Fruit fly (Drosophila melanogaster) whole organism, embryonic: Measurements from ENCODE around the gene Pax.

Experiments
- Atf3 ChIP-seq: fragments of 200-800 bp; sonication (Bioruptor generic); optimal IDR thresholded peaks from 3 replicates; lab custom pipeline; 2016; ENCODE audit warnings: missing biosample characterization, missing genetic modification characterization
- C15 ChIP-seq: fragments of 200-800 bp; sonication (Bioruptor generic); IDR thresholded peaks from 3 replicates; pipeline ENCODE4 v1.3.6; 2022; ENCODE audit warnings: missing biosample characterization, missing genetic modification characterization
- CG10366 ChIP-seq: fragments of 200-800 bp; sonication (Bioruptor generic); IDR thresholded peaks from 2 replicates; pipeline ENCODE4 v1.3.6; 2022; ENCODE audit warnings: missing biosample characterization, missing genetic modification characterization
- CG11085 ChIP-seq: fragments of 200-800 bp; sonication (Bioruptor generic); IDR thresholded peaks from 2 replicates; pipeline ENCODE4 v1.3.6; 2022; ENCODE audit warnings: missing biosample characterization, missing genetic modification characterization
- CG13624 ChIP-seq: fragments of 200-800 bp; sonication (Bioruptor generic); optimal IDR thresholded peaks from 2 replicates; lab custom pipeline; 2016; ENCODE audit warnings: missing biosample characterization, missing genetic modification characterization
- CG14441 ChIP-seq: fragments of 200-800 bp; sonication (Bioruptor generic); IDR thresholded peaks from 2 replicates; pipeline ENCODE4 v1.3.6; 2022; ENCODE audit warnings: missing biosample characterization, missing genetic modification characterization
- CG14965 ChIP-seq: fragments of 200-800 bp; sonication (Bioruptor generic); optimal IDR thresholded peaks from 2 replicates; lab custom pipeline; 2016; ENCODE audit warnings: missing biosample characterization, missing genetic modification characterization, borderline replicate concordance
- CG15479 ChIP-seq: fragments of 200-800 bp; sonication (Bioruptor generic); optimal IDR thresholded peaks from 3 replicates; lab custom pipeline; 2019; ENCODE audit warnings: missing biosample characterization, mild to moderate bottlenecking, missing genetic modification characterization, moderate library complexity
- CG17361 ChIP-seq: fragments of 200-800 bp; sonication (Bioruptor generic); IDR thresholded peaks from 3 replicates; pipeline ENCODE4 v1.3.6; 2022; ENCODE audit warnings: missing biosample characterization, missing genetic modification characterization
- CG2889 ChIP-seq: fragments of 200-800 bp; sonication (Bioruptor generic); IDR thresholded peaks from 3 replicates; pipeline ENCODE4 v1.3.6; 2022; ENCODE audit warnings: missing biosample characterization, missing genetic modification characterization
- CG31388 ChIP-seq: fragments of 200-800 bp; sonication (Bioruptor generic); optimal IDR thresholded peaks from 2 replicates; lab custom pipeline; 2016; ENCODE audit warnings: missing biosample characterization, missing genetic modification characterization
- CG6254 ChIP-seq: fragments of 200-800 bp; sonication (Bioruptor generic); optimal IDR thresholded peaks from 3 replicates; lab custom pipeline; 2017; ENCODE audit warnings: mild to moderate bottlenecking, missing biosample characterization, missing genetic modification reagents, missing genetic modification characterization
- CG6765 ChIP-seq: fragments of 200-800 bp; sonication (Bioruptor generic); optimal IDR thresholded peaks from 3 replicates; lab custom pipeline; 2017; ENCODE audit warnings: missing biosample characterization, mild to moderate bottlenecking, missing genetic modification characterization
- CG8478 ChIP-seq: fragments of >200 bp; optimal IDR thresholded peaks from 2 replicates; lab custom pipeline; 2018
- D19B ChIP-seq: fragments of 200-800 bp; sonication (Bioruptor generic); optimal IDR thresholded peaks from 2 replicates; lab custom pipeline; 2017; ENCODE audit warnings: missing biosample characterization, mild to moderate bottlenecking, missing genetic modification characterization
- Deaf1 ChIP-seq: fragments of 200-800 bp; optimal IDR thresholded peaks from 3 replicates; lab custom pipeline; 2019; ENCODE audit warnings: missing biosample characterization, mild to moderate bottlenecking, missing genetic modification characterization, moderate library complexity
- Dll ChIP-seq: fragments of 200-800 bp; sonication (Bioruptor generic); IDR thresholded peaks from 4 replicates; pipeline ENCODE4 v1.3.6; 2022; ENCODE audit warnings: missing biosample characterization, missing genetic modification characterization; ENCODE audit not compliant: partially characterized antibody
- Gsc ChIP-seq: fragments of 200-800 bp; sonication (Bioruptor generic); IDR thresholded peaks from 2 replicates; pipeline ENCODE4 v1.3.6; 2022; ENCODE audit warnings: missing biosample characterization, missing genetic modification characterization
- Gug ChIP-seq: fragments of 200-800 bp; sonication (Bioruptor generic); IDR thresholded peaks from 4 replicates; pipeline ENCODE4 v1.3.6; 2022; ENCODE audit warnings: missing biosample characterization, missing genetic modification characterization
- HLH4C ChIP-seq: fragments of 200-800 bp; sonication (Bioruptor generic); IDR thresholded peaks from 3 replicates; pipeline ENCODE4 v1.3.6; 2022; ENCODE audit warnings: missing biosample characterization, missing genetic modification characterization; ENCODE audit not compliant: partially characterized antibody
- Hmr ChIP-seq: fragments of 200-800 bp; sonication (Bioruptor generic); optimal IDR thresholded peaks from 3 replicates; lab custom pipeline; 2017; ENCODE audit warnings: mild to moderate bottlenecking, missing biosample characterization, missing genetic modification reagents, missing genetic modification characterization
- Hr3 ChIP-seq: fragments of 200-800 bp; sonication (Bioruptor generic); optimal IDR thresholded peaks from 3 replicates; lab custom pipeline; 2016; ENCODE audit warnings: missing biosample characterization, missing genetic modification characterization
- Max ChIP-seq: fragments of 200-800 bp; sonication (Bioruptor generic); optimal IDR thresholded peaks from 2 replicates; lab custom pipeline; 2016; ENCODE audit warnings: missing biosample characterization, mild to moderate bottlenecking, missing genetic modification characterization
- Myb ChIP-seq: fragments of 200-800 bp; sonication (Bioruptor generic); optimal IDR thresholded peaks from 2 replicates; lab custom pipeline; 2016; ENCODE audit warnings: missing biosample characterization, missing genetic modification characterization
- Oaz ChIP-seq: fragments of 200-800 bp; sonication (Bioruptor generic); IDR thresholded peaks from 2 replicates; pipeline ENCODE4 v1.3.6; 2022; ENCODE audit warnings: missing biosample characterization, missing genetic modification characterization
- Optix ChIP-seq: fragments of 200-800 bp; sonication (Bioruptor generic); IDR thresholded peaks from 3 replicates; pipeline ENCODE4 v1.3.6; 2022; ENCODE audit warnings: missing biosample characterization, missing genetic modification characterization
- Poxn ChIP-seq: fragments of 200-800 bp; sonication (Bioruptor generic); IDR thresholded peaks from 2 replicates; pipeline ENCODE4 v1.3.6; 2022; ENCODE audit warnings: missing biosample characterization, missing genetic modification characterization
- Ravus ChIP-seq: fragments of 200-800 bp; sonication (Bioruptor generic); IDR thresholded peaks from 2 replicates; pipeline ENCODE4 v1.3.6; 2022; ENCODE audit warnings: missing biosample characterization, missing genetic modification characterization
- Spps ChIP-seq: fragments of 200-800 bp; sonication (Bioruptor generic); optimal IDR thresholded peaks from 2 replicates; lab custom pipeline; 2018; ENCODE audit warnings: missing biosample characterization, mild to moderate bottlenecking, missing genetic modification characterization
- ara ChIP-seq: fragments of 200-800 bp; sonication (Bioruptor generic); IDR thresholded peaks from 2 replicates; pipeline ENCODE4 v1.3.6; 2022; ENCODE audit warnings: missing biosample characterization, missing genetic modification characterization
- bowl ChIP-seq: fragments of 200-800 bp; sonication (Bioruptor generic); IDR thresholded peaks from 2 replicates; pipeline ENCODE4 v1.3.6; 2022; ENCODE audit warnings: missing biosample characterization, missing genetic modification characterization
- btn ChIP-seq: fragments of 200-800 bp; sonication (Bioruptor generic); optimal IDR thresholded peaks from 2 replicates; lab custom pipeline; 2016; ENCODE audit warnings: missing biosample characterization, missing genetic modification characterization
- dm ChIP-seq: fragments of 200-800 bp; sonication (Bioruptor generic); optimal IDR thresholded peaks from 3 replicates; lab custom pipeline; 2016; ENCODE audit warnings: missing biosample characterization, missing genetic modification characterization
- dmrt11E ChIP-seq: fragments of 200-800 bp; sonication (Bioruptor generic); optimal IDR thresholded peaks from 3 replicates; lab custom pipeline; 2018; ENCODE audit warnings: missing biosample characterization, mild to moderate bottlenecking, missing genetic modification characterization, moderate library complexity
- en ChIP-seq: fragments of 200-800 bp; sonication (Bioruptor generic); optimal IDR thresholded peaks from 2 replicates; lab custom pipeline; 2016; ENCODE audit warnings: missing biosample characterization, missing genetic modification characterization
- eyg ChIP-seq: fragments of 200-800 bp; sonication (Bioruptor generic); optimal IDR thresholded peaks from 3 replicates; lab custom pipeline; 2016; ENCODE audit warnings: missing biosample characterization, missing genetic modification characterization
- grau ChIP-seq: fragments of 200-800 bp; optimal IDR thresholded peaks from 3 replicates; lab custom pipeline; 2019; ENCODE audit warnings: missing biosample characterization, mild to moderate bottlenecking, missing genetic modification characterization, moderate library complexity
- h ChIP-seq: fragments of >200 bp; optimal IDR thresholded peaks from 2 replicates; lab custom pipeline; 2017
- hkb ChIP-seq, 2 experiments: fragments of 200-800 bp in 1 of 2; fragments of >200 bp in 1 of 2; sonication (Bioruptor generic) in 1 of 2; IDR thresholded peaks in 1 of 2; optimal IDR thresholded peaks in 1 of 2; 2 replicates each; pipeline versions ENCODE4 v1.3.6 to Lab custom; 2017 to 2022; ENCODE audit warnings: missing biosample characterization in 1 of 2, missing genetic modification characterization in 1 of 2
- inv ChIP-seq: fragments of 200-800 bp; sonication (Bioruptor generic); IDR thresholded peaks from 2 replicates; pipeline ENCODE4 v1.3.6; 2022; ENCODE audit warnings: missing biosample characterization, missing genetic modification characterization; ENCODE audit not compliant: partially characterized antibody
- jigr1 ChIP-seq: fragments of 200-800 bp; sonication (Bioruptor generic); IDR thresholded peaks from 3 replicates; pipeline ENCODE4 v1.3.6; 2022; ENCODE audit warnings: missing biosample characterization, missing genetic modification characterization
- kah ChIP-seq: fragments of 200-800 bp; sonication (Bioruptor generic); optimal IDR thresholded peaks from 2 replicates; lab custom pipeline; 2018; ENCODE audit warnings: missing biosample characterization, mild to moderate bottlenecking, missing genetic modification characterization
- kni ChIP-seq: fragments of 200-800 bp; sonication (Bioruptor generic); optimal IDR thresholded peaks from 3 replicates; lab custom pipeline; 2017; ENCODE audit warnings: mild to moderate bottlenecking, missing biosample characterization, missing genetic modification reagents, missing genetic modification characterization
- luna ChIP-seq: fragments of 200-800 bp; sonication (Bioruptor generic); optimal IDR thresholded peaks from 2 replicates; lab custom pipeline; 2016; ENCODE audit warnings: missing biosample characterization, missing genetic modification characterization
- pzg ChIP-seq: fragments of 200-800 bp; sonication (Bioruptor generic); optimal IDR thresholded peaks from 3 replicates; lab custom pipeline; 2018; ENCODE audit warnings: missing biosample characterization, mild to moderate bottlenecking, missing genetic modification characterization, moderate library complexity
- schlank ChIP-seq: fragments of 200-800 bp; sonication (Bioruptor generic); optimal IDR thresholded peaks from 2 replicates; lab custom pipeline; 2018; ENCODE audit warnings: missing biosample characterization, mild to moderate bottlenecking, missing genetic modification characterization
- so ChIP-seq: fragments of 200-800 bp; sonication (Bioruptor generic); IDR thresholded peaks from 3 replicates; pipeline ENCODE4 v1.3.6; 2022; ENCODE audit warnings: missing biosample characterization, missing genetic modification characterization
- sug ChIP-seq: fragments of 200-800 bp; optimal IDR thresholded peaks from 2 replicates; lab custom pipeline; 2019; ENCODE audit warnings: missing biosample characterization, mild to moderate bottlenecking, missing genetic modification characterization, moderate library complexity
- tna ChIP-seq: fragments of 200-800 bp; sonication (Bioruptor generic); IDR thresholded peaks from 2 replicates; pipeline ENCODE4 v1.3.6; 2022; ENCODE audit warnings: missing biosample characterization, missing genetic modification characterization; ENCODE audit not compliant: partially characterized antibody
- tx ChIP-seq: fragments of 200-800 bp; sonication (Bioruptor generic); optimal IDR thresholded peaks from 2 replicates; lab custom pipeline; 2016; ENCODE audit warnings: missing biosample characterization, missing genetic modification characterization
- zen ChIP-seq: fragments of 200-800 bp; sonication (Bioruptor generic); optimal IDR thresholded peaks from 3 replicates; lab custom pipeline; 2018; ENCODE audit warnings: missing biosample characterization, mild to moderate bottlenecking, missing genetic modification characterization, moderate library complexity
- zf30C ChIP-seq: fragments of 200-800 bp; sonication (Bioruptor generic); optimal IDR thresholded peaks from 3 replicates; lab custom pipeline; 2018; ENCODE audit warnings: missing biosample characterization, mild to moderate bottlenecking, missing genetic modification characterization

The Pax gene

dm6 chr2L:19376145-19376544, 50.3 kb downstream of the Pax start (continued):
- no peak for TF ChIP-seq D19B (GFP tag; lab: Kevin White, UChicago)
- no peak for TF ChIP-seq C15
- TF ChIP-seq dmrt11E (tag; lab: Kevin White, UChicago): peak; percentile 73
- no peak for TF ChIP-seq CG6765 (GFP tag; lab: Kevin White, UChicago)
- no peak for TF ChIP-seq kni (GFP tag; lab: Kevin White, UChicago)
- TF ChIP-seq pzg (GFP tag; lab: Kevin White, UChicago): no peak
- TF ChIP-seq hkb (optimal IDR thresholded peaks at IDR 0.05; lab: Kevin White, UChicago): no peak
- no peak for TF ChIP-seq hkb (GFP tag; IDR thresholded peaks at IDR 0.05; lab: Robert Waterston, UW)
- no peak for TF ChIP-seq CG15479 (GFP tag; lab: Kevin White, UChicago)
- TF ChIP-seq CG17361: peak; percentile 38; the same call in 1 of the 3 replicates
- peak; percentile 45; the same call in 1 of the 3 replicates for TF ChIP-seq Optix
- no peak for TF ChIP-seq schlank
- no peak for TF ChIP-seq Myb
- no peak for TF ChIP-seq Hmr
- no peak for TF ChIP-seq Max (GFP tag; lab: Kevin White, UChicago)
- TF ChIP-seq Deaf1 (tag; lab: Kevin White, UChicago): no peak
- TF ChIP-seq zen (tag; lab: Kevin White, UChicago): peak; percentile 30
- TF ChIP-seq ara: peak; percentile 60; the same call in 1 of the 2 replicates
- TF ChIP-seq kah: no peak
- no peak for TF ChIP-seq tna (GFP tag; lab: Robert Waterston, UW)
- no peak for TF ChIP-seq Gsc
- no peak for TF ChIP-seq bowl (GFP tag; lab: Robert Waterston, UW)
- no peak for TF ChIP-seq CG13624 (GFP tag; lab: Kevin White, UChicago)
- TF ChIP-seq btn (GFP tag; lab: Kevin White, UChicago): no peak
- TF ChIP-seq eyg (GFP tag; lab: Kevin White, UChicago): no peak
- TF ChIP-seq zf30C (GFP tag; lab: Kevin White, UChicago): no peak
- no peak for TF ChIP-seq CG14441 (GFP tag; lab: Robert Waterston, UW)
- TF ChIP-seq en: no peak
- no peak for TF ChIP-seq sug (tag; lab: Kevin White, UChicago)
- TF ChIP-seq Dll (GFP tag; lab: Robert Waterston, UW): no peak
- TF ChIP-seq Poxn: no peak
- 0 out of 3 replicates have a peak, but pooled peaks have one; percentile 37 for TF ChIP-seq so
- no peak for TF ChIP-seq Gug (GFP tag; lab: Robert Waterston, UW)
- no peak for TF ChIP-seq h (lab: Kevin White, UChicago)
- TF ChIP-seq Ravus (GFP tag; lab: Robert Waterston, UW): no peak
- TF ChIP-seq CG11085: no peak
- TF ChIP-seq CG14965 (GFP tag; lab: Kevin White, UChicago): no peak
- TF ChIP-seq Hr3 (GFP tag; lab: Kevin White, UChicago): peak; percentile 2
- no peak for TF ChIP-seq Atf3
- no peak for TF ChIP-seq jigr1
- peak; percentile 59; the same call in 1 of the 3 replicates for TF ChIP-seq CG2889
- TF ChIP-seq inv (GFP tag; lab: Robert Waterston, UW): no peak
- no peak for TF ChIP-seq CG8478 (lab: Kevin White, UChicago)
- TF ChIP-seq luna (GFP tag; lab: Kevin White, UChicago): no peak
- TF ChIP-seq dm: no peak
- TF ChIP-seq CG10366 (GFP tag; lab: Robert Waterston, UW): no peak
- TF ChIP-seq Spps (tag; lab: Kevin White, UChicago): peak; percentile 52
- TF ChIP-seq grau (tag; lab: Kevin White, UChicago): peak; percentile 30
- TF ChIP-seq Oaz: no peak
- peak; percentile 52 for TF ChIP-seq CG6254 (GFP tag; lab: Kevin White, UChicago)
- no peak for TF ChIP-seq HLH4C
- no peak for TF ChIP-seq CG31388 (GFP tag; lab: Kevin White, UChicago)
- TF ChIP-seq tx: no peak
